Worm (Caenorhabditis elegans): Measurements from ENCODE around the gene ttb-1.
A peak's percentile ranks its signal among the peaks of the same experiment; 100 is the strongest.
"Not testable (repeated sequence)": the region's sequence is repeated elsewhere in the genome, so short reads cannot be mapped to it uniquely, and the experiment has no call there.

The ttb-1 gene

ce11 chrV:206814-207213 lies 50.2 kb downstream of the ttb-1 start:
- TF ChIP-seq rnt-1 (tag; optimal IDR thresholded peaks at IDR 0.05) (no peak), efl-1 (optimal IDR thresholded peaks at IDR 0.05) (no peak), efl-1 (GFP tag; optimal IDR thresholded peaks at IDR 0.05 in 1 of 2) (peak in 1 of 2 experiments; percentile 40), isw-1 (GFP tag; IDR thresholded peaks at IDR 0.05) (no peak), mab-9 (GFP tag; IDR thresholded peaks at IDR 0.05) (0 out of 2 replicates have a peak, but pooled peaks have one; percentile 19), lin-13 (GFP tag; optimal IDR thresholded peaks at IDR 0.05) (no peak), nhr-28 (tag; optimal IDR thresholded peaks at IDR 0.05) (no peak), hlh-4 (tag; optimal IDR thresholded peaks at IDR 0.05) (no peak), xbp-1 (tag; optimal IDR thresholded peaks at IDR 0.05) (no peak), zip-4 (GFP tag; optimal IDR thresholded peaks at IDR 0.05) (no peak), dsc-1 (tag; optimal IDR thresholded peaks at IDR 0.05) (no peak)

DNA sequence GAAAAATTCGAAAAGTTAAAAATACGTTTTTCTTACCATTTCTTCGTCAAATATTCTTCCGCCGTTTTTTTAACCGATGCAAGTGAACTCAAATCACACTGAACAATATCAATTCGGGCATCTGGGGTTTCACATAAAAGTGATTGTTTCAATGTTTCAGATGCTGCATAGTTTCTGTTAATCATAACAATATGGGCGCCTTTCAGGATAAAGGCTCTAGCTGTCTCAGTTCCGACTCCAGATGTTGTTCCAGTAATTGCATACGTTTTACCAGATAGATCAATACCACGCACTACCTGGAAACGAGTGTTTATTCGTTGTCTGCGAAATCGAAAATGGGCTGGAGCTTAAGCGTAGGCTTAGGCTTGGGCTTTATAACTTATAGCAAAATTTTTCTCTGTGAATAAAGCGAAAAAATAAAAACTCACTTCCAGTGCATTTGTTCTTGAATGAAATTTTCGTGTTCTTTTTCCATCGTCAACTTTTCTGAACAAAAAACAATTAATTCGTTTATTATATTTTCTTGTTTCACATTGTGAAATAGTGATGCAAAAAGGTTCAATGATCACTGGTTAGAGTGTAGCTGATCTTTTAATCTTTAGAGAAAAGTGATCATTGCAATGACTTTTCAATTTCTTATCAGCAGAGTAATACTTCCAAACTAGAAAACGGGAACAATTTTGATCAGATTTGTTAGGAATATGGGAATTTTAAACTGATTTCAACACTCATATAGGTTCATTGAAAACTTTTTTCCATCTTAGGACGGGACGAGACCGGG lies 55.0 kb downstream of the ttb-1 start:
- TF ChIP-seq dsc-1 (tag; optimal IDR thresholded peaks at IDR 0.05), result peak; percentile 92
- no peak for TF ChIP-seq snpc-4 (tag; optimal IDR thresholded peaks at IDR 0.05)
- no peak for TF ChIP-seq lir-3 (tag; optimal IDR thresholded peaks at IDR 0.05; ENCODE audit: poor library complexity)
- no peak for TF ChIP-seq unc-130 (tag; optimal IDR thresholded peaks at IDR 0.05)
- peak; percentile 86 for TF ChIP-seq nhr-20 (tag; optimal IDR thresholded peaks at IDR 0.05)
- peak; percentile 23 for TF ChIP-seq skn-1 (tag; optimal IDR thresholded peaks at IDR 0.05)
- no peak for TF ChIP-seq nhr-84 (tag; optimal IDR thresholded peaks at IDR 0.05)
- peak; percentile 67 for TF ChIP-seq fkh-4 (tag; optimal IDR thresholded peaks at IDR 0.05; ENCODE audit: borderline replicate concordance)
- no peak for TF ChIP-seq F16B12.6 (tag; optimal IDR thresholded peaks at IDR 0.05)
- peak; percentile 20 for TF ChIP-seq elt-2 (tag; optimal IDR thresholded peaks at IDR 0.05)
- TF ChIP-seq ceh-90 (tag; optimal IDR thresholded peaks at IDR 0.05), result no peak
- TF ChIP-seq zip-4 (GFP tag; optimal IDR thresholded peaks at IDR 0.05), result no peak
- no peak for TF ChIP-seq lin-15B (tag; optimal IDR thresholded peaks at IDR 0.05)
- no peak for TF ChIP-seq elt-3 (tag; optimal IDR thresholded peaks at IDR 0.05)
- TF ChIP-seq efl-1 (optimal IDR thresholded peaks at IDR 0.05), result no peak
- peak in 1 of 2 experiments; percentile 3 for TF ChIP-seq efl-1 (GFP tag; optimal IDR thresholded peaks at IDR 0.05 in 1 of 2)
- TF ChIP-seq ceh-88 (GFP tag; IDR thresholded peaks at IDR 0.05), result no peak
- no peak for TF ChIP-seq isw-1 (GFP tag; IDR thresholded peaks at IDR 0.05)
- no peak for TF ChIP-seq nhr-237 (tag; optimal IDR thresholded peaks at IDR 0.05)

- TF ChIP-seq ceh-82 (tag; optimal IDR thresholded peaks at IDR 0.05); hpl-2 (GFP tag; optimal IDR thresholded peaks at IDR 0.05); mef-2 (tag; optimal IDR thresholded peaks at IDR 0.05): not testable (repeated sequence)
Observed at ce11 chrV:212687-213086, 56.1 kb downstream of the ttb-1 start, which contains the start of gene DC2.5. DC2.5 (minus strand) TSS chrV:212787.

- TF ChIP-seq hlh-4 (tag; optimal IDR thresholded peaks at IDR 0.05), result peak; percentile 92
- no peak for TF ChIP-seq snu-23 (GFP tag; optimal IDR thresholded peaks at IDR 0.05)
Observed at ce11 chrV:215697-216096, 59.1 kb downstream of the ttb-1 start.

All from whole organism, L1 larva.